Worm (Caenorhabditis elegans) whole organism, mixed stage, embryonic: ENCODE data around the gene etc-1.

Experiments used
- M03D4.4 ChIP-seq: sonication (generic microtip); optimal IDR thresholded peaks from 2 replicates; lab custom pipeline; 2017; ENCODE audit warnings: mild to moderate bottlenecking, missing genetic modification characterization, missing compliant biosample characterization
- blmp-1 ChIP-seq: fragments of 150-350 bp; optimal IDR thresholded peaks from 2 replicates; lab custom pipeline; 2014; ENCODE audit warnings: missing biosample characterization, missing genetic modification characterization
- ceh-83 ChIP-seq: fragments of 200-800 bp; sonication (Bioruptor generic); optimal IDR thresholded peaks from 2 replicates; lab custom pipeline; 2018; ENCODE audit warnings: mild to moderate bottlenecking, missing genetic modification characterization, missing compliant biosample characterization
- lin-13 ChIP-seq: fragments of 150-350 bp; optimal IDR thresholded peaks from 2 replicates; lab custom pipeline; 2014; ENCODE audit warnings: missing biosample characterization, missing genetic modification characterization
- lsy-2 ChIP-seq: fragments of 150-350 bp; optimal IDR thresholded peaks from 2 replicates; lab custom pipeline; 2014; ENCODE audit warnings: missing biosample characterization, missing genetic modification characterization
- mab-5 ChIP-seq: fragments of 150-350 bp; optimal IDR thresholded peaks from 2 replicates; lab custom pipeline; 2014; ENCODE audit warnings: missing biosample characterization, missing genetic modification characterization
- nhr-28 ChIP-seq: fragments of 150-350 bp; optimal IDR thresholded peaks from 2 replicates; lab custom pipeline; 2014; ENCODE audit warnings: missing biosample characterization, missing genetic modification characterization
- unc-62 ChIP-seq: fragments of 150-350 bp; optimal IDR thresholded peaks from 2 replicates; lab custom pipeline; 2014; ENCODE audit warnings: missing biosample characterization, missing genetic modification reagents, missing genetic modification characterization

ce11 chrII:8698828-8699227, 34.2 kb downstream of the etc-1 start, which contains the start of gene chdh-1:
- TF ChIP-seq mab-5 (tag; lab: Kevin White, UChicago) = no peak
- TF ChIP-seq lsy-2 (tag; lab: Kevin White, UChicago) = no peak
- TF ChIP-seq unc-62 (GFP tag; lab: Kevin White, UChicago) = no peak
- no peak for TF ChIP-seq nhr-28
- no peak for TF ChIP-seq ceh-83 (GFP tag; lab: Kevin White, UChicago)
- TF ChIP-seq lin-13 (tag; lab: Kevin White, UChicago) = no peak
- no peak for TF ChIP-seq M03D4.4 (tag; lab: Kevin White, UChicago)
- TF ChIP-seq blmp-1 = no peak
